Worm (Caenorhabditis elegans): Measurements from ENCODE around the gene pap-1.

The pap-1 gene

ce11 chrV:10414610-10415009 lies 27.2 kb upstream of the pap-1 start, which contains the start of gene F15H10.9:
Gene F15H10.9, minus strand, starts transcription at chrV:10414710.
- TF ChIP-seq hmg-11 (tag; optimal IDR thresholded peaks at IDR 0.05): no peak
- TF ChIP-seq pqm-1 (tag; optimal IDR thresholded peaks at IDR 0.05): no peak
- no peak for TF ChIP-seq elt-2 (tag; optimal IDR thresholded peaks at IDR 0.05)
- TF ChIP-seq lsy-12 (tag; optimal IDR thresholded peaks at IDR 0.05): no peak
- TF ChIP-seq eor-1 (tag; optimal IDR thresholded peaks at IDR 0.05): no peak
- no peak for TF ChIP-seq ceh-9 (tag; optimal IDR thresholded peaks at IDR 0.05)

ce11 chrV:10416925-10417324 lies 24.8 kb upstream of the pap-1 start, which contains the start of gene F15H10.10:
Gene F15H10.10, minus strand, starts transcription at chrV:10417025.
- TF ChIP-seq skn-1 (tag; optimal IDR thresholded peaks at IDR 0.05): no peak
- TF ChIP-seq nhr-77 (tag; optimal IDR thresholded peaks at IDR 0.05): no peak
- TF ChIP-seq zag-1 (tag; optimal IDR thresholded peaks at IDR 0.05): no peak
- TF ChIP-seq ama-1 (optimal IDR thresholded peaks at IDR 0.05): no peak
- no peak for TF ChIP-seq egl-5 (tag; optimal IDR thresholded peaks at IDR 0.05)
- TF ChIP-seq ceh-9 (tag; optimal IDR thresholded peaks at IDR 0.05): no peak
- TF ChIP-seq unc-62 (GFP tag; optimal IDR thresholded peaks at IDR 0.05): no peak
- TF ChIP-seq R02D3.7 (tag; optimal IDR thresholded peaks at IDR 0.05): no peak
- TF ChIP-seq lsy-12 (tag; optimal IDR thresholded peaks at IDR 0.05): no peak
- no peak for TF ChIP-seq elt-2 (tag; optimal IDR thresholded peaks at IDR 0.05)
- TF ChIP-seq hmg-11 (tag; optimal IDR thresholded peaks at IDR 0.05): no peak
- TF ChIP-seq nhr-43 (tag; optimal IDR thresholded peaks at IDR 0.05; ENCODE audit: poor library complexity, severe bottlenecking): no peak

- TF ChIP-seq ztf-4 (tag; optimal IDR thresholded peaks at IDR 0.05) (no peak), ceh-28 (tag; optimal IDR thresholded peaks at IDR 0.05) (no peak), nhr-43 (tag; optimal IDR thresholded peaks at IDR 0.05; ENCODE audit: poor library complexity, severe bottlenecking) (no peak), mml-1 (tag; optimal IDR thresholded peaks at IDR 0.05) (no peak), sea-2 (GFP tag; optimal IDR thresholded peaks at IDR 0.05) (no peak), R02D3.7 (tag; optimal IDR thresholded peaks at IDR 0.05) (no peak), eor-1 (tag; optimal IDR thresholded peaks at IDR 0.05) (no peak), skn-1 (tag; optimal IDR thresholded peaks at IDR 0.05) (no peak), nfya-1 (tag; optimal IDR thresholded peaks at IDR 0.05; ENCODE audit: insufficient read depth) (no peak), pha-4 (tag; optimal IDR thresholded peaks at IDR 0.05) (no peak), nhr-67 (tag; optimal IDR thresholded peaks at IDR 0.05) (no peak), elt-1 (tag; optimal IDR thresholded peaks at IDR 0.05) (no peak), daf-12 (tag; optimal IDR thresholded peaks at IDR 0.05) (no peak), ZK546.5 (tag; optimal IDR thresholded peaks at IDR 0.05) (no peak), aly-2 (tag; optimal IDR thresholded peaks at IDR 0.05) (no peak), nhr-28 (tag; optimal IDR thresholded peaks at IDR 0.05) (no peak), ceh-16 (tag; optimal IDR thresholded peaks at IDR 0.05) (no peak), pqm-1 (tag; optimal IDR thresholded peaks at IDR 0.05) (no peak), ama-1 (optimal IDR thresholded peaks at IDR 0.05) (no peak), ceh-82 (tag; optimal IDR thresholded peaks at IDR 0.05) (no peak)
Observed at ce11 chrV:10418961-10419360, 22.8 kb upstream of the pap-1 start, which contains the start of gene F15H10.5. Gene F15H10.5, minus strand, starts transcription at chrV:10419061.

ce11 chrV:10421802-10422201 lies 20.0 kb upstream of the pap-1 start, which contains the start of gene col-13:
Gene col-13, minus strand, starts transcription at chrV:10421902.
- TF ChIP-seq skn-1 (tag; optimal IDR thresholded peaks at IDR 0.05) (no peak), fkh-2 (tag; optimal IDR thresholded peaks at IDR 0.05) (no peak), pqm-1 (tag; optimal IDR thresholded peaks at IDR 0.05) (no peak), nhr-67 (tag; optimal IDR thresholded peaks at IDR 0.05) (no peak), nhr-76 (tag; optimal IDR thresholded peaks at IDR 0.05) (no peak), unc-39 (tag; optimal IDR thresholded peaks at IDR 0.05) (no peak), eor-1 (tag; optimal IDR thresholded peaks at IDR 0.05) (no peak), sea-2 (GFP tag; optimal IDR thresholded peaks at IDR 0.05) (no peak), nhr-25 (tag; optimal IDR thresholded peaks at IDR 0.05) (no peak), ceh-16 (tag; optimal IDR thresholded peaks at IDR 0.05) (no peak), unc-62 (GFP tag; optimal IDR thresholded peaks at IDR 0.05) (no peak), elt-3 (tag; optimal IDR thresholded peaks at IDR 0.05) (no peak), snpc-4 (tag; optimal IDR thresholded peaks at IDR 0.05) (no peak), ztf-11 (tag; optimal IDR thresholded peaks at IDR 0.05) (no peak), nhr-77 (tag; optimal IDR thresholded peaks at IDR 0.05) (no peak), ztf-4 (tag; optimal IDR thresholded peaks at IDR 0.05) (no peak), tbx-2 (tag; optimal IDR thresholded peaks at IDR 0.05) (no peak), nhr-28 (tag; optimal IDR thresholded peaks at IDR 0.05) (no peak), zag-1 (tag; optimal IDR thresholded peaks at IDR 0.05) (no peak), nfya-1 (tag; optimal IDR thresholded peaks at IDR 0.05; ENCODE audit: insufficient read depth) (no peak)

Measured in whole organism, L3 larva.